Fruit fly (Drosophila melanogaster): ENCODE measurements around the gene CG43221.

DNA sequence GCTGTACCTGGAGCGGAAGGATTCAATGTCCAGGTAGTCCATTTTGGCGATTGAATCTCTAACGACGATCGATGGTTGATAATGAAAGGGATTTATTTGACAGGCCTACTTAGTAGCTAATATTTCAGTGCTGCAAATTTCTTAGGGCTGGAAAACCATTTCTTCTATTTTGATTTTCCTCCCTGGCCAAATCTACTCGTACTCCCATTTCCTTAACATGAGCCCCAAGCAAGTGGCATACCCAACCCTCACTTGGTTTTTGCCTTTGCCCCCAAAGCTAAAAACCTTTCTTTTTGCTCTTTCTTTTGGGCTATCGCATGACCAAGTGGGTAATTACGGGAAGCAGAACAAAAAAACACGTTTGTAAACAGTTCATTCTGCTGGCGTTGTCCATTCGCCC is 13.2 kb downstream of the CG43221 start, which contains the start of gene CG15142:
- TF ChIP-seq psq (optimal IDR thresholded peaks at IDR 0.05) (no peak), pan (optimal IDR thresholded peaks at IDR 0.05) (no peak), usp (GFP tag; optimal IDR thresholded peaks at IDR 0.05) (no peak), EcR (GFP tag; optimal IDR thresholded peaks at IDR 0.05) (no peak), CG8478 (optimal IDR thresholded peaks at IDR 0.05) (no peak)

All from whole organism.